Worm (Caenorhabditis elegans): ENCODE data around the gene F59B8.1.

The F59B8.1 gene

DNA sequence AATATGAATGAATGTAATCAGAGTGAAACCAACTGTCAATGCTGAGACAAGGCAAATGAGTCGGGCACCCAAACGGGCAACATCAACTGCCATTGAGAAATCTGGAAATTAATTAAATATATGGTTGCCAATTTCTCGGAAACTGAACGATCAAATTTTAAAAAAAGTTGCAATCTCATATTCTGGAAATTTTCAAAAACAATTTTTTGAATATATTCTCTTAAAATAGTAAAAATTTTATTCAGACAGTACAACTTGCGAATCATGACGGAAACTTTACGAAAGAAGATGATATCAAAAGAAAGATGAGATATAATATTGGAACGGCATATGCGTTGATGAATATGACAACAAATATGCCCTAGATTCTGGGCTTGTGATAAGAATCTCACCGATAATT is 31.9 kb upstream of the F59B8.1 start, which contains the start of gene col-121:
TSS of gene col-121 (minus strand) at position 101 of the 400 bp plus-strand sequence.
- TF ChIP-seq T26A8.4 (GFP tag; IDR thresholded peaks at IDR 0.05) (no peak), zip-11 (GFP tag; IDR thresholded peaks at IDR 0.05) (no peak), ama-1 (optimal IDR thresholded peaks at IDR 0.05) (no peak), rbr-2 (tag; optimal IDR thresholded peaks at IDR 0.05) (no peak), dmd-6 (GFP tag; IDR thresholded peaks at IDR 0.05) (no peak), T20F7.1 (GFP tag; optimal IDR thresholded peaks at IDR 0.05) (no peak), lin-13 (GFP tag; optimal IDR thresholded peaks at IDR 0.05) (no peak), pha-4 (GFP tag; IDR thresholded peaks at IDR 0.05) (no peak), pha-4 (tag; optimal IDR thresholded peaks at IDR 0.05) (no peak), egl-27 (tag; optimal IDR thresholded peaks at IDR 0.05) (no peak), nhr-6 (tag; optimal IDR thresholded peaks at IDR 0.05) (no peak), vab-7 (GFP tag; IDR thresholded peaks at IDR 0.05) (no peak), unc-130 (GFP tag; optimal IDR thresholded peaks at IDR 0.05) (no peak), nhr-25 (tag; optimal IDR thresholded peaks at IDR 0.05; ENCODE audit: borderline replicate concordance, insufficient read depth) (no peak)

DNA sequence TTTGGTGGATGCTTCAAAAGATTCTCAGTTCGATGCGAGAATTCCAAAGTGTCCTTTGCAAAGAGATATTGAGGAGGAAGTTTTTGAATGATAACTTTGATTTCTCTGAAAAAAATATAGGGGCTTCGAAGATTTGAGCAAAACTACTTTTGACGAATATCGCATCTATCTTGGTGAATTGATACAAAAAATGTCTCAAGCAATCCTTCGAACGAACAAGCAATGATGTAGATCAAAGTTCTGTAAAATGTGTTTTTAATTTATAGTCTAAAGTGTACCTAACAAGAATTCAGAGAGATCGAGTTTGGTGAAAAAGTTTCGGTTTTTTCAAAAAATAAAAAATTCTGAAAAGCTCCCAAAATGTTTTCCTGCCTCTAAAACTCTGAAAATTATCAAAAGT is 30.8 kb upstream of the F59B8.1 start, which contains the start of gene F56D5.3:
TSS of gene F56D5.3 (plus strand) at position 301 of the 400 bp plus-strand sequence.
- no peak for TF ChIP-seq zag-1 (tag; optimal IDR thresholded peaks at IDR 0.05)
- no peak for TF ChIP-seq spr-3 (GFP tag; optimal IDR thresholded peaks at IDR 0.05)
- TF ChIP-seq ztf-11 (tag; optimal IDR thresholded peaks at IDR 0.05) = no peak
- TF ChIP-seq dmd-9 (GFP tag; IDR thresholded peaks at IDR 0.05) = no peak
- no peak for TF ChIP-seq nhr-77 (tag; optimal IDR thresholded peaks at IDR 0.05)
- no peak for TF ChIP-seq sdz-12 (GFP tag; optimal IDR thresholded peaks at IDR 0.05)
- TF ChIP-seq gei-8 (GFP tag; optimal IDR thresholded peaks at IDR 0.05) = no peak
- no peak for TF ChIP-seq nhr-10 (tag; optimal IDR thresholded peaks at IDR 0.05)
- TF ChIP-seq lim-7 (GFP tag; IDR thresholded peaks at IDR 0.05) = no peak
- no peak for TF ChIP-seq T20F7.1 (GFP tag; optimal IDR thresholded peaks at IDR 0.05)
- no peak for TF ChIP-seq nhr-76 (tag; optimal IDR thresholded peaks at IDR 0.05)
- TF ChIP-seq zfp-2 (tag; optimal IDR thresholded peaks at IDR 0.05) = no peak
- TF ChIP-seq daf-16 (GFP tag; optimal IDR thresholded peaks at IDR 0.05) = no peak
- no peak for TF ChIP-seq daf-16 (tag; optimal IDR thresholded peaks at IDR 0.05)
- no peak for TF ChIP-seq lin-39 (tag; optimal IDR thresholded peaks at IDR 0.05)
- no peak for TF ChIP-seq fkh-10 (GFP tag; optimal IDR thresholded peaks at IDR 0.05)
- no peak for TF ChIP-seq ceh-82 (tag; optimal IDR thresholded peaks at IDR 0.05)

DNA sequence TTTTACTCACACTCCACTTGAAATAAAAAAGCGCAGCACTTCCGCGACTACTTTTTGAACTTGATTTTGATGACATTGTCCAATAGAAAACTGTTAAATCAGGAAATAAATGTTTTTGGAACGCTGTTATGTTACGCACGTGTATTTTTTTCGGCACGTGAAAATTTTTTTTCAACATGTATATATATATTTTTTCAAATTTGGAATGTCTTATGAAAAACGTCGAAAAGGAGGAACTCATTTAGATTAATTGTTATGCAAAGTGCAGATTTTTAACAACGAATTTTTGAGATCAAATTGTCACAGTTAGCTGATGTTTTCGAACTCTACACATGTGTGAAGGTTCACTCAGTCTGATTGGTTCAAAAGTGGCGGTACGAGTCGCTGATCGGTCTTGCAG is 29.5 kb upstream of the F59B8.1 start, which contains the start of gene F56D5.2:
TSS of gene F56D5.2 (minus strand) at position 101 of the 400 bp plus-strand sequence.
- TF ChIP-seq nhr-48 (tag; optimal IDR thresholded peaks at IDR 0.05) (no peak), aha-1 (tag) (peak; percentile 66)

DNA sequence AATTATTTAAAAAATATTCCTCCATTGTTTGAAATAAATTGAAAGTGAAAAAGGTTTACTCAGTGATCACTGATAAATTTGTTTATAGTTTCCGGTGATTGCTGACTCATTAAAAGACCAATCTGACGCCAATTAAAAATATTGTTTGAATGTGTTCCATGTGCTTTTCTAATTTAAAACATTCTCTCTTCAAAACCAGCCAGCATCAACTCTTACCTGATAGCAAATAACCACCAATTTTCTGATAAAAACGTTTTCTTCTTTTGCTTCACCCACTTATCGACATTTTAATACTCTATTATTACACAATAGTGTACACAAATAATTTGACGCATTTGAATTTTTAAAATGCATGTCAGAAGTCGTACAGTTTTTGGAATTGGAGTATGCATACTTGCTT is 26.3 kb upstream of the F59B8.1 start, which contains the start of gene F56D5.6:
TSS of gene F56D5.6 (plus strand) at position 208 of the 400 bp plus-strand sequence.
- no peak for TF ChIP-seq nhr-77 (tag; optimal IDR thresholded peaks at IDR 0.05)
- no peak for TF ChIP-seq pha-4 (GFP tag; IDR thresholded peaks at IDR 0.05)
- no peak for TF ChIP-seq pha-4 (tag; optimal IDR thresholded peaks at IDR 0.05)
- TF ChIP-seq hlh-30 (tag; optimal IDR thresholded peaks at IDR 0.05; ENCODE audit: insufficient read depth) = no peak
- TF ChIP-seq lin-38 (GFP tag; IDR thresholded peaks at IDR 0.05) = no peak
- TF ChIP-seq daf-16 (GFP tag; optimal IDR thresholded peaks at IDR 0.05) = no peak
- peak; percentile 88 for TF ChIP-seq daf-16 (tag; optimal IDR thresholded peaks at IDR 0.05)
- no peak for TF ChIP-seq arid-1 (GFP tag; conservative IDR thresholded peaks at IDR 0.05)
- no peak for TF ChIP-seq sdz-12 (GFP tag; optimal IDR thresholded peaks at IDR 0.05)
- TF ChIP-seq zip-11 (GFP tag; IDR thresholded peaks at IDR 0.05) = no peak
- TF ChIP-seq R02D3.7 (tag; optimal IDR thresholded peaks at IDR 0.05) = no peak
- no peak for TF ChIP-seq egl-43 (GFP tag; IDR thresholded peaks at IDR 0.05)
- TF ChIP-seq aha-1 (tag) = peak; percentile 58
- TF ChIP-seq attf-4 (tag; optimal IDR thresholded peaks at IDR 0.05) = no peak
- TF ChIP-seq php-3 (GFP tag; IDR thresholded peaks at IDR 0.05) = 0 out of 2 replicates have a peak, but pooled peaks have one; percentile 31
- TF ChIP-seq unc-62 (GFP tag; optimal IDR thresholded peaks at IDR 0.05 in 1 of 2) = no peak
- no peak for TF ChIP-seq unc-62 (tag; optimal IDR thresholded peaks at IDR 0.05)
- no peak for TF ChIP-seq lin-29 (GFP tag; IDR thresholded peaks at IDR 0.05)
- TF ChIP-seq F37D6.2 (tag; optimal IDR thresholded peaks at IDR 0.05) = no peak
- no peak for TF ChIP-seq ces-1 (GFP tag; optimal IDR thresholded peaks at IDR 0.05)
- TF ChIP-seq nhr-10 (tag; optimal IDR thresholded peaks at IDR 0.05) = no peak
- TF ChIP-seq lin-1 (GFP tag; IDR thresholded peaks at IDR 0.05) = 0 out of 2 replicates have a peak, but pooled peaks have one; percentile 27
- peak; percentile 14; the same call in 1 of the 2 replicates for TF ChIP-seq dmd-6 (GFP tag; IDR thresholded peaks at IDR 0.05)
- no peak for TF ChIP-seq F10B5.3 (tag; optimal IDR thresholded peaks at IDR 0.05)
- TF ChIP-seq hmg-1.1 (GFP tag; IDR thresholded peaks at IDR 0.05) = no peak
- TF ChIP-seq ceh-44 (GFP tag; IDR thresholded peaks at IDR 0.05) = no peak

All from whole organism, L4 larva.